Worm (Caenorhabditis elegans) whole organism, L1 larva: ENCODE measurements around the gene nep-2.
A peak's percentile ranks its signal among the peaks of the same experiment; 100 is the strongest.

Experiments used
- aha-1 ChIP-seq: fragments of 150-350 bp; optimal IDR thresholded peaks from 2 replicates; lab custom pipeline; 2014; ENCODE audit warnings: missing biosample characterization, missing genetic modification characterization
- ces-1 ChIP-seq: fragments of 150-350 bp; optimal IDR thresholded peaks from 2 replicates; lab custom pipeline; 2014; ENCODE audit warnings: missing biosample characterization, missing genetic modification reagents, missing genetic modification characterization
- dsc-1 ChIP-seq: sonication (generic microtip); optimal IDR thresholded peaks from 2 replicates; lab custom pipeline; 2016; ENCODE audit warnings: mild to moderate bottlenecking, missing genetic modification characterization, missing compliant biosample characterization
- efl-1 ChIP-seq, 4 experiments: fragments of 150-350 bp; optimal IDR thresholded peaks in 3 of 4; peaks in 1 of 4; 1 replicate in 1 of 4; 2 replicates in 3 of 4; lab custom pipeline; 2014; ENCODE audit warnings: missing biosample characterization in 2 of 4, missing genetic modification characterization in 2 of 4, missing genetic modification reagents in 2 of 4
- grh-1 ChIP-seq: fragments of 200-800 bp; sonication (Bioruptor generic); IDR thresholded peaks from 2 replicates; pipeline ENCODE4 v1.3.6; 2022; ENCODE audit warnings: missing genetic modification reagents, missing genetic modification characterization, missing compliant biosample characterization
- lin-14 ChIP-seq: fragments of 200-800 bp; sonication (Bioruptor generic); optimal IDR thresholded peaks from 2 replicates; lab custom pipeline; 2018; ENCODE audit warnings: mild to moderate bottlenecking, missing genetic modification characterization, moderate library complexity, missing compliant biosample characterization
- lin-39 ChIP-seq: fragments of 150-350 bp; optimal IDR thresholded peaks from 2 replicates; lab custom pipeline; 2014; ENCODE audit warnings: missing biosample characterization, missing genetic modification reagents, missing genetic modification characterization
- nhr-237 ChIP-seq: fragments of 150-350 bp; optimal IDR thresholded peaks from 2 replicates; lab custom pipeline; 2014; ENCODE audit warnings: missing biosample characterization, missing genetic modification characterization
- nhr-84 ChIP-seq: sonication (generic microtip); optimal IDR thresholded peaks from 2 replicates; lab custom pipeline; 2017; ENCODE audit warnings: missing biosample characterization, missing genetic modification characterization
- sptf-1 ChIP-seq: fragments of 150-350 bp; optimal IDR thresholded peaks from 2 replicates; lab custom pipeline; 2014; ENCODE audit warnings: missing biosample characterization, missing genetic modification characterization
- zag-1 ChIP-seq: fragments of 150-350 bp; optimal IDR thresholded peaks from 2 replicates; lab custom pipeline; 2014; ENCODE audit warnings: missing biosample characterization, missing genetic modification characterization

- TF ChIP-seq nhr-84 (tag; lab: Kevin White, UChicago) (no peak), lin-14 (GFP tag; lab: Kevin White, UChicago) (peak; percentile 88), ces-1 (GFP tag; lab: Kevin White, UChicago) (no peak), nhr-237 (tag; lab: Kevin White, UChicago) (no peak), dsc-1 (tag; lab: Kevin White, UChicago) (no peak), efl-1 (optimal IDR thresholded peaks at IDR 0.05; lab: Kevin White, UChicago) (peak; percentile 40 to 44), efl-1 (GFP tag; optimal IDR thresholded peaks at IDR 0.05 in 1 of 2; lab: Kevin White, UChicago) (peak; percentile 0 to 93), sptf-1 (tag; lab: Kevin White, UChicago) (no peak), lin-39 (no peak), grh-1 (no peak), zag-1 (no peak), aha-1 (tag; lab: Kevin White, UChicago) (no peak)
These were observed 9.2 kb upstream of the nep-2 start for ce11 chrII:2734735-2735134.
